Worm (Caenorhabditis elegans) whole organism, midembryonic: ENCODE measurements around the gene R09H3.3.

ENCODE experiments used
- T22C8.4 ChIP-seq: fragments of 200-800 bp; sonication (Bioruptor generic); IDR thresholded peaks from 2 replicates; pipeline ENCODE4 v1.3.6; 2022; ENCODE audit warnings: missing genetic modification characterization, missing compliant biosample characterization
- cog-1 ChIP-seq: sonication (generic microtip); optimal IDR thresholded peaks from 2 replicates; lab custom pipeline; 2016; ENCODE audit warnings: missing genetic modification characterization, missing compliant biosample characterization
- flt-1 ChIP-seq: fragments of 200-800 bp; sonication (Bioruptor generic); IDR thresholded peaks from 2 replicates; pipeline ENCODE4 v1.3.6; 2022; ENCODE audit warnings: missing genetic modification characterization, missing compliant biosample characterization
- klf-2 ChIP-seq: fragments of 200-800 bp; sonication (Bioruptor generic); conservative IDR thresholded peaks from 2 replicates; pipeline ENCODE4 v1.3.6; 2022; ENCODE audit warnings: missing genetic modification reagents, missing genetic modification characterization, missing compliant biosample characterization
- med-1 ChIP-seq: sonication (generic microtip); optimal IDR thresholded peaks from 2 replicates; lab custom pipeline; 2017; ENCODE audit warnings: missing genetic modification characterization, mild to moderate bottlenecking, missing compliant biosample characterization, antibody characterized with exemption, missing genetic modification reagents; ENCODE audit not compliant: insufficient read depth
- ref-1 ChIP-seq: fragments of 200-800 bp; sonication (Bioruptor generic); conservative IDR thresholded peaks from 2 replicates; pipeline ENCODE4 v1.3.6; 2022; ENCODE audit warnings: missing genetic modification reagents, missing genetic modification characterization, missing compliant biosample characterization
- tab-1 ChIP-seq: fragments of 200-800 bp; sonication (Bioruptor generic); IDR thresholded peaks from 2 replicates; pipeline ENCODE4 v1.3.6; 2022; ENCODE audit warnings: missing genetic modification characterization, missing compliant biosample characterization
- ztf-23 ChIP-seq: fragments of 200-800 bp; sonication (Bioruptor generic); IDR thresholded peaks from 2 replicates; pipeline ENCODE4 v1.3.6; 2022; ENCODE audit warnings: missing genetic modification reagents, missing genetic modification characterization, missing compliant biosample characterization
- ztf-29 ChIP-seq: fragments of 200-800 bp; sonication (Bioruptor generic); IDR thresholded peaks from 2 replicates; pipeline ENCODE4 v1.3.6; 2022; ENCODE audit warnings: missing genetic modification reagents, missing genetic modification characterization, missing compliant biosample characterization

DNA sequence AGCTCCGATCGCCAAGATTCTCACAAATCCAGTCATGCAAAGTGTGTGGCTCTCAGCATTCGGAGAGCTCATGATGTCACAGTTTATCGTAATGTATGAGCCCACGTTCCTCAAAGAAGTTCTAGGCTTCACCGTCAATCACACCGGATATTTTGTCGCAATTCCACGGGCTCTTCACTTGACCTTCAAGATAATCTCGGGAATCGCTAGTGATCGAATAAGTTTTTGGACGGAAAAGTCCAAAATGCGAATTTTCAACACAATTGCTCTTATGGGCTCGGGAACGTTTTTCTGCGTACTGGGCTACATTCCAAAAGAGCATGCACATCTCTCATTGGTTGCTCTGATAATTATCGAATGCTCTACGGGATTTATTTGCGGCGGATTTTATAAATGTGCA is 45.6 kb downstream of the R09H3.3 start:
- no peak for TF ChIP-seq ref-1 (GFP tag; lab: Robert Waterston, UW)
- no peak for TF ChIP-seq ztf-23
- no peak for TF ChIP-seq T22C8.4 (GFP tag; lab: Robert Waterston, UW)
- TF ChIP-seq flt-1 (GFP tag; lab: Robert Waterston, UW) = no peak
- no peak for TF ChIP-seq klf-2 (GFP tag; lab: Robert Waterston, UW)
- TF ChIP-seq med-1 (GFP tag; lab: Kevin White, UChicago) = no peak
- TF ChIP-seq ztf-29 (GFP tag; lab: Robert Waterston, UW) = no peak
- no peak for TF ChIP-seq cog-1
- TF ChIP-seq tab-1 (GFP tag; lab: Robert Waterston, UW) = no peak
